Fruit fly (Drosophila melanogaster): ENCODE data around the gene Pkd2.
A peak's percentile ranks its signal among the peaks of the same experiment; 100 is the strongest.

Pkd2 gene

DNA sequence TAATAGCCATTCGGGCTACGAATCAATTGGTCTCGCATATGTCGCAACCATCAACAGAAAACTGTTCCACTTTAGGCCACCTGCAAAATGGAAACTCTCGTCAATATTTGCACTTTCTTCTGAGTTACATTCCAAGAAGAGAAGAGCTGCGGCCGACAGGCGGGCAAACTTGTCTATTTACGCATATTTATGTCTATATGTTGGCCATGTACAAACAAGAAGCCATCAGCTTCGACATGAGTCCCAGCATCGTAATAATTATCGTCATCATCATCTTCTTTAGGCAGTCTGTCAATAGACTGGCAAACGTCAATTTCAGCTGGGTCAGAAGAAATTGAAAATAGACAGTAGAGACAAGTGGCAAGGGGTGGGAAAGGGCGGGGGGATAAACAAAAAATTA, 26.3 kb upstream of the Pkd2 start (continued):
- peak; percentile 41 for TF ChIP-seq CG9876 (GFP tag; optimal IDR thresholded peaks at IDR 0.05)
- TF ChIP-seq HLH54F (GFP tag; optimal IDR thresholded peaks at IDR 0.05), result no peak
- TF ChIP-seq CG6272 (GFP tag; IDR thresholded peaks at IDR 0.05), result no peak
- peak; percentile 54 for TF ChIP-seq Sry-β (GFP tag; optimal IDR thresholded peaks at IDR 0.05)
- no peak for TF ChIP-seq prd (optimal IDR thresholded peaks at IDR 0.05)
- no peak; the same call in 2 of the 3 replicates for TF ChIP-seq prd (GFP tag; IDR thresholded peaks at IDR 0.05)
- no peak for TF ChIP-seq ind (GFP tag; optimal IDR thresholded peaks at IDR 0.05)
- TF ChIP-seq Fer1 (GFP tag; optimal IDR thresholded peaks at IDR 0.05), result peak; percentile 20
- TF ChIP-seq so (GFP tag; IDR thresholded peaks at IDR 0.05), result peak; percentile 66; the same call in 1 of the 3 replicates
- no peak for TF ChIP-seq CG14860 (GFP tag; IDR thresholded peaks at IDR 0.05; ENCODE audit: partially characterized antibody)
- no peak for TF ChIP-seq CkIIα-i1 (GFP tag; IDR thresholded peaks at IDR 0.05)
- peak; percentile 4 for TF ChIP-seq CG15011 (GFP tag; optimal IDR thresholded peaks at IDR 0.05)
- peak; percentile 61 for TF ChIP-seq CG18619 (GFP tag; optimal IDR thresholded peaks at IDR 0.05)
- no peak for TF ChIP-seq CG11560 (tag; IDR thresholded peaks at IDR 0.05)
- TF ChIP-seq Adf1 (GFP tag; IDR thresholded peaks at IDR 0.05), result no peak
- TF ChIP-seq tio (GFP tag; optimal IDR thresholded peaks at IDR 0.05), result peak; percentile 32
- TF ChIP-seq ci (GFP tag; IDR thresholded peaks at IDR 0.05), result peak; percentile 86
- TF ChIP-seq Hmx (GFP tag; optimal IDR thresholded peaks at IDR 0.05), result no peak
- peak; percentile 47 for TF ChIP-seq CG8281 (tag; optimal IDR thresholded peaks at IDR 0.05)
- peak; percentile 33 for TF ChIP-seq CG10267 (tag; optimal IDR thresholded peaks at IDR 0.05)
- TF ChIP-seq Meics (GFP tag; optimal IDR thresholded peaks at IDR 0.05), result peak; percentile 40
- TF ChIP-seq twi (tag; optimal IDR thresholded peaks at IDR 0.05), result peak; percentile 29
- TF ChIP-seq fru (optimal IDR thresholded peaks at IDR 0.05), result no peak
- TF ChIP-seq tap (tag; optimal IDR thresholded peaks at IDR 0.05), result peak; percentile 60
- no peak for TF ChIP-seq CG15073 (GFP tag; optimal IDR thresholded peaks at IDR 0.05)
- TF ChIP-seq CG16779 (GFP tag; IDR thresholded peaks at IDR 0.05), result no peak
- TF ChIP-seq peb (GFP tag; IDR thresholded peaks at IDR 0.05), result 0 out of 2 replicates have a peak, but pooled peaks have one; percentile 26
- no peak for TF ChIP-seq lilli (GFP tag; optimal IDR thresholded peaks at IDR 0.05)
- peak; percentile 68 for TF ChIP-seq Vsx1 (GFP tag; optimal IDR thresholded peaks at IDR 0.05)
- peak; percentile 1 for TF ChIP-seq fd3F (GFP tag; optimal IDR thresholded peaks at IDR 0.05)
- TF ChIP-seq pzg (GFP tag; optimal IDR thresholded peaks at IDR 0.05), result no peak
- TF ChIP-seq Mes4 (GFP tag; optimal IDR thresholded peaks at IDR 0.05), result peak; percentile 34
- TF ChIP-seq CG2678 (tag; optimal IDR thresholded peaks at IDR 0.05), result peak; percentile 77
- TF ChIP-seq CG8290 (GFP tag; optimal IDR thresholded peaks at IDR 0.05), result peak; percentile 51
- TF ChIP-seq CG8290 (tag; optimal IDR thresholded peaks at IDR 0.05), result peak; percentile 72 to 78
- peak; percentile 38 for TF ChIP-seq schlank (tag; optimal IDR thresholded peaks at IDR 0.05)
- peak; percentile 18 for TF ChIP-seq CG3065 (GFP tag; optimal IDR thresholded peaks at IDR 0.05)
- peak; percentile 45 for TF ChIP-seq bab2 (GFP tag; optimal IDR thresholded peaks at IDR 0.05)
- peak; percentile 97 for TF ChIP-seq kni (GFP tag; optimal IDR thresholded peaks at IDR 0.05)
- peak; percentile 38 for TF ChIP-seq fd96Cb (tag; optimal IDR thresholded peaks at IDR 0.05)
- peak; percentile 41 for TF ChIP-seq gcm (GFP tag; optimal IDR thresholded peaks at IDR 0.05)
- TF ChIP-seq jigr1 (GFP tag; IDR thresholded peaks at IDR 0.05), result no peak
- no peak for TF ChIP-seq Usf (GFP tag; optimal IDR thresholded peaks at IDR 0.05)
- peak; percentile 20 for TF ChIP-seq CG10274 (GFP tag; optimal IDR thresholded peaks at IDR 0.05)
- TF ChIP-seq Aef1 (GFP tag; IDR thresholded peaks at IDR 0.05), result no peak
- TF ChIP-seq Trl (optimal IDR thresholded peaks at IDR 0.05), result no peak
- TF ChIP-seq Trl (GFP tag; optimal IDR thresholded peaks at IDR 0.05), result peak; percentile 69
- no peak for TF ChIP-seq dan (GFP tag; IDR thresholded peaks at IDR 0.05)
- TF ChIP-seq CG7556 (GFP tag; optimal IDR thresholded peaks at IDR 0.05), result peak; percentile 53
- TF ChIP-seq CG4424 (GFP tag; optimal IDR thresholded peaks at IDR 0.05), result peak; percentile 28
- no peak for TF ChIP-seq Deaf1 (tag; optimal IDR thresholded peaks at IDR 0.05)
- peak; percentile 30 for TF ChIP-seq jumu (GFP tag; optimal IDR thresholded peaks at IDR 0.05)
- TF ChIP-seq CG2875 (GFP tag; optimal IDR thresholded peaks at IDR 0.05), result peak; percentile 86

Measured in whole organism, embryonic.